Fruit fly (Drosophila melanogaster) whole organism, prepupa: Measurements from ENCODE around the gene BHD.

Experiments
- CG11294 ChIP-seq: fragments of 200-800 bp; sonication (Bioruptor generic); IDR thresholded peaks from 2 replicates; pipeline ENCODE4 v1.3.6; 2022; ENCODE audit warnings: missing biosample characterization, missing genetic modification characterization
- CG11902 ChIP-seq: fragments of 200-800 bp; sonication (Bioruptor generic); optimal IDR thresholded peaks from 3 replicates; lab custom pipeline; 2016; ENCODE audit warnings: missing biosample characterization, missing genetic modification characterization
- CG6808 ChIP-seq: fragments of 200-800 bp; sonication (Bioruptor generic); optimal IDR thresholded peaks from 3 replicates; lab custom pipeline; 2017; ENCODE audit warnings: missing biosample characterization, missing genetic modification characterization, mild to moderate bottlenecking, moderate library complexity, missing genetic modification reagents
- CG7368 ChIP-seq: fragments of 200-800 bp; sonication (Bioruptor generic); optimal IDR thresholded peaks from 3 replicates; lab custom pipeline; 2016; ENCODE audit warnings: missing biosample characterization, missing genetic modification characterization
- CG9139 ChIP-seq: fragments of 200-800 bp; sonication (Bioruptor generic); optimal IDR thresholded peaks from 3 replicates; lab custom pipeline; 2017; ENCODE audit warnings: missing biosample characterization, mild to moderate bottlenecking, missing genetic modification characterization
- Eip93F ChIP-seq: fragments of 200-800 bp; sonication (Bioruptor generic); optimal IDR thresholded peaks from 2 replicates; lab custom pipeline; 2016; ENCODE audit warnings: missing biosample characterization, mild to moderate bottlenecking, missing genetic modification characterization
- achi ChIP-seq: fragments of 200-800 bp; sonication (Bioruptor generic); optimal IDR thresholded peaks from 3 replicates; lab custom pipeline; 2016; ENCODE audit warnings: missing biosample characterization, missing genetic modification characterization
- lz ChIP-seq: fragments of 200-800 bp; sonication (Bioruptor generic); optimal IDR thresholded peaks from 3 replicates; lab custom pipeline; 2016; ENCODE audit warnings: missing biosample characterization, missing genetic modification characterization
- topi ChIP-seq: fragments of 200-800 bp; sonication (Bioruptor generic); optimal IDR thresholded peaks from 3 replicates; lab custom pipeline; 2016; ENCODE audit warnings: missing biosample characterization, missing genetic modification characterization

DNA sequence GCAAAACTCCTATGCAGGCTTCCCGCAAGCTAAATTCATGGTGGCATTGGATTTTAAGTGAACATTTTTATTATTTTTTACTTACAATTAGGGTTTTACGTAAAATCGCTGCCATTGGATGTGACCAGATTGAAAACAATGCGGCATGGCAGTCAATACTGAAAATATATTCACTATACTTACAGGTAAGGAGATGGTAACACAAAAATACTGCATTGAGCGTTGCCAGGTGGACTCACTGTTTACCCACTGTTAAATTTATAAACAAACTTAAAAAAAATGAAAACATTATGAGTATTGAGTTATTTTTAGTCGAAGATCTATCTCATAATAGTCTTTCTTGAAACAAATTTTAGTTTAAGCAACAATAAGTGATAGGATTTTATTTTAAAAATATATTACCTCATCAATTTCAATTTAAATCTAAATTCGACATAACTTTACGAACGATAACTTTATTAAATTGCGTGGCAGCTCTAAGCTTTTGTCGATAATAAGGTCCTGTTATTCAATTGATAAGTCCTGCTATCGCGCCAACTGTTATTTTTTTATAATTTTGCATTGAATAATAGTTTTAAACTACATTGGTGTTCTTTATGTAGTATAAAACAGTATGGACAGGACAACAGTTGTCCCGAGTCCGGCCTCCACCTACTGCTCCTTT is 5.6 kb downstream of the BHD start, which contains the start of the genes mRpL50 and mei-P22:
- peak; percentile 9 for TF ChIP-seq topi (GFP tag; lab: Kevin White, UChicago)
- no peak for TF ChIP-seq Eip93F (GFP tag; lab: Kevin White, UChicago)
- TF ChIP-seq CG9139 (GFP tag; lab: Kevin White, UChicago), result no peak
- no peak for TF ChIP-seq achi (GFP tag; lab: Kevin White, UChicago)
- no peak for TF ChIP-seq CG11294
- TF ChIP-seq CG7368 (GFP tag; lab: Kevin White, UChicago), result no peak
- no peak for TF ChIP-seq CG6808
- TF ChIP-seq lz (GFP tag; lab: Kevin White, UChicago), result peak; percentile 31
- no peak for TF ChIP-seq CG11902 (GFP tag; lab: Kevin White, UChicago)
